Fruit fly (Drosophila melanogaster): ENCODE results near the gene mab-21.

Gene mab-21

dm6 chrX:6059135-6059824 lies 46.3 kb upstream of the mab-21 start (continued):
- no peak for TF ChIP-seq HHEX (GFP tag; optimal IDR thresholded peaks at IDR 0.05)
- no peak for TF ChIP-seq ro (GFP tag; IDR thresholded peaks at IDR 0.05)
- no peak for TF ChIP-seq CG4820 (GFP tag; optimal IDR thresholded peaks at IDR 0.05)
- TF ChIP-seq Hsf (GFP tag; optimal IDR thresholded peaks at IDR 0.05) = no peak
- no peak for TF ChIP-seq jigr1 (GFP tag; IDR thresholded peaks at IDR 0.05)
- no peak for TF ChIP-seq CG16813 (GFP tag; IDR thresholded peaks at IDR 0.05; ENCODE audit: partially characterized antibody)
- TF ChIP-seq Atf3 (GFP tag; optimal IDR thresholded peaks at IDR 0.05) = no peak
- no peak for TF ChIP-seq rib (GFP tag; IDR thresholded peaks at IDR 0.05)
- TF ChIP-seq bowl (GFP tag; IDR thresholded peaks at IDR 0.05) = no peak
- no peak for TF ChIP-seq CG2875 (GFP tag; optimal IDR thresholded peaks at IDR 0.05)
- no peak for TF ChIP-seq jumu (GFP tag; optimal IDR thresholded peaks at IDR 0.05)
- TF ChIP-seq BEAF-32 (GFP tag; optimal IDR thresholded peaks at IDR 0.05) = no peak
- no peak for TF ChIP-seq pzg (GFP tag; optimal IDR thresholded peaks at IDR 0.05)
- TF ChIP-seq sima (GFP tag; optimal IDR thresholded peaks at IDR 0.05) = no peak
- no peak for TF ChIP-seq eve (GFP tag; optimal IDR thresholded peaks at IDR 0.05)
- no peak for TF ChIP-seq CG11456 (GFP tag; IDR thresholded peaks at IDR 0.05)
- TF ChIP-seq ab (GFP tag; optimal IDR thresholded peaks at IDR 0.05) = no peak
- TF ChIP-seq CG10209 (GFP tag; optimal IDR thresholded peaks at IDR 0.05) = no peak
- no peak for TF ChIP-seq gsb (GFP tag; IDR thresholded peaks at IDR 0.05)
- TF ChIP-seq sisA (GFP tag; IDR thresholded peaks at IDR 0.05) = peak; percentile 56; the same call in 1 of the 2 replicates
- TF ChIP-seq schlank (tag; optimal IDR thresholded peaks at IDR 0.05) = no peak
- no peak for TF ChIP-seq CG1603 (tag; optimal IDR thresholded peaks at IDR 0.05)
- no peak for TF ChIP-seq slp2 (GFP tag; optimal IDR thresholded peaks at IDR 0.05)
- TF ChIP-seq YL-1 (GFP tag; optimal IDR thresholded peaks at IDR 0.05) = no peak
- TF ChIP-seq vnd (GFP tag; IDR thresholded peaks at IDR 0.05; ENCODE audit: partially characterized antibody) = no peak
- TF ChIP-seq Fer2 (tag; optimal IDR thresholded peaks at IDR 0.05) = no peak
- TF ChIP-seq nerfin-2 (GFP tag; IDR thresholded peaks at IDR 0.05; ENCODE audit: partially characterized antibody) = no peak
- TF ChIP-seq ewg (GFP tag; optimal IDR thresholded peaks at IDR 0.05) = no peak
- no peak for TF ChIP-seq luna (GFP tag; optimal IDR thresholded peaks at IDR 0.05)
- TF ChIP-seq h (optimal IDR thresholded peaks at IDR 0.05) = no peak
- TF ChIP-seq CG34224 (GFP tag; IDR thresholded peaks at IDR 0.05; ENCODE audit: partially characterized antibody) = no peak
- no peak for TF ChIP-seq CG4854 (GFP tag; optimal IDR thresholded peaks at IDR 0.05)
- no peak for TF ChIP-seq CG14710 (tag; optimal IDR thresholded peaks at IDR 0.05)
- no peak for TF ChIP-seq inv (GFP tag; IDR thresholded peaks at IDR 0.05; ENCODE audit: partially characterized antibody)
- no peak for TF ChIP-seq CG16779 (GFP tag; IDR thresholded peaks at IDR 0.05)
- no peak for TF ChIP-seq sd (tag; optimal IDR thresholded peaks at IDR 0.05)
- TF ChIP-seq CTCF (GFP tag; optimal IDR thresholded peaks at IDR 0.05) = no peak
- no peak for TF ChIP-seq Tbp (GFP tag; optimal IDR thresholded peaks at IDR 0.05)
- no peak for TF ChIP-seq stwl (tag; optimal IDR thresholded peaks at IDR 0.05)
- no peak for TF ChIP-seq yki (optimal IDR thresholded peaks at IDR 0.05)
- TF ChIP-seq Vsx1 (GFP tag; optimal IDR thresholded peaks at IDR 0.05) = no peak
- peak; percentile 47; the same call in 1 of the 2 replicates for TF ChIP-seq Nf-YA (GFP tag; IDR thresholded peaks at IDR 0.05)
- TF ChIP-seq Scr (GFP tag; IDR thresholded peaks at IDR 0.05; ENCODE audit: partially characterized antibody) = no peak
- no peak for TF ChIP-seq CG7928 (GFP tag; optimal IDR thresholded peaks at IDR 0.05)
- TF ChIP-seq CG8089 (GFP tag; optimal IDR thresholded peaks at IDR 0.05) = no peak
- no peak for TF ChIP-seq CG15601 (tag; optimal IDR thresholded peaks at IDR 0.05)
- no peak for TF ChIP-seq CG11398 (GFP tag; optimal IDR thresholded peaks at IDR 0.05)
- TF ChIP-seq disco-r (GFP tag; optimal IDR thresholded peaks at IDR 0.05) = no peak
- no peak for TF ChIP-seq Side (GFP tag; optimal IDR thresholded peaks at IDR 0.05)
- TF ChIP-seq chn (GFP tag; optimal IDR thresholded peaks at IDR 0.05) = no peak
- TF ChIP-seq CG4424 (GFP tag; optimal IDR thresholded peaks at IDR 0.05) = no peak
- no peak for TF ChIP-seq gt (GFP tag; IDR thresholded peaks at IDR 0.05)
